Fruit fly (Drosophila melanogaster) whole organism, adult: ENCODE results near the gene CG15035.

Experiments
- CG11617 ChIP-seq: fragments of 200-800 bp; sonication (Bioruptor generic); optimal IDR thresholded peaks from 2 replicates; lab custom pipeline; 2017; ENCODE audit warnings: mild to moderate bottlenecking, missing biosample characterization, missing genetic modification reagents, missing genetic modification characterization
- CG12768 ChIP-seq: fragments of 200-800 bp; sonication (Bioruptor generic); optimal IDR thresholded peaks from 2 replicates; lab custom pipeline; 2017; ENCODE audit warnings: missing biosample characterization, missing genetic modification characterization, mild to moderate bottlenecking, moderate library complexity, missing genetic modification reagents
- CG14711 ChIP-seq: fragments of 200-800 bp; sonication (Bioruptor generic); optimal IDR thresholded peaks from 2 replicates; lab custom pipeline; 2018; ENCODE audit warnings: missing biosample characterization, mild to moderate bottlenecking, missing genetic modification characterization, moderate library complexity
- CG1620 ChIP-seq: fragments of 200-800 bp; sonication (Bioruptor generic); optimal IDR thresholded peaks from 2 replicates; lab custom pipeline; 2016; ENCODE audit warnings: missing biosample characterization, missing genetic modification characterization
- CG33017 ChIP-seq: fragments of 200-800 bp; sonication (Bioruptor generic); optimal IDR thresholded peaks from 2 replicates; lab custom pipeline; 2018; ENCODE audit warnings: missing biosample characterization, mild to moderate bottlenecking, missing genetic modification characterization, moderate library complexity
- CG5204 ChIP-seq: fragments of 200-800 bp; sonication (Bioruptor generic); optimal IDR thresholded peaks from 2 replicates; lab custom pipeline; 2016; ENCODE audit warnings: missing biosample characterization, missing genetic modification characterization
- CG7045 ChIP-seq: fragments of 200-800 bp; sonication (Bioruptor generic); optimal IDR thresholded peaks from 2 replicates; lab custom pipeline; 2017; ENCODE audit warnings: missing biosample characterization, mild to moderate bottlenecking, missing genetic modification characterization
- CG7101 ChIP-seq: fragments of 200-800 bp; sonication (Bioruptor generic); optimal IDR thresholded peaks from 2 replicates; lab custom pipeline; 2018; ENCODE audit warnings: missing biosample characterization, mild to moderate bottlenecking, missing genetic modification characterization, moderate library complexity
- Clk ChIP-seq: fragments of 200-800 bp; sonication (Bioruptor generic); optimal IDR thresholded peaks from 2 replicates; lab custom pipeline; 2017; ENCODE audit warnings: missing biosample characterization, missing genetic modification characterization
- Crg-1 ChIP-seq: fragments of 200-800 bp; sonication (Bioruptor generic); optimal IDR thresholded peaks from 2 replicates; lab custom pipeline; 2016; ENCODE audit warnings: missing biosample characterization, missing genetic modification characterization
- Hr96 ChIP-seq: fragments of 200-800 bp; sonication (Bioruptor generic); optimal IDR thresholded peaks from 2 replicates; lab custom pipeline; 2016; ENCODE audit warnings: missing biosample characterization, missing genetic modification characterization
- Mnt ChIP-seq: fragments of 200-800 bp; sonication (Bioruptor generic); optimal IDR thresholded peaks from 2 replicates; lab custom pipeline; 2016; ENCODE audit warnings: missing biosample characterization, mild to moderate bottlenecking, missing genetic modification characterization
- bab1 ChIP-seq: fragments of 200-800 bp; sonication (Bioruptor generic); optimal IDR thresholded peaks from 3 replicates; lab custom pipeline; 2019; ENCODE audit warnings: missing biosample characterization, mild to moderate bottlenecking, missing genetic modification characterization, moderate library complexity
- cic ChIP-seq: fragments of 200-800 bp; sonication (Bioruptor generic); optimal IDR thresholded peaks from 2 replicates; lab custom pipeline; 2017; ENCODE audit warnings: missing biosample characterization, mild to moderate bottlenecking, missing genetic modification characterization, moderate library complexity
- cnc ChIP-seq, 2 experiments: fragments of >200 bp; optimal IDR thresholded peaks; 2 replicates each; lab custom pipeline; 2017
- kay ChIP-seq: fragments of 200-800 bp; sonication (Bioruptor generic); peaks from one replicate; lab custom pipeline; 2016; ENCODE audit warnings: missing biosample characterization, missing genetic modification characterization, borderline replicate concordance
- ovo ChIP-seq: fragments of 200-800 bp; sonication (Bioruptor generic); optimal IDR thresholded peaks from 2 replicates; lab custom pipeline; 2016; ENCODE audit warnings: missing biosample characterization, missing genetic modification characterization
- pad ChIP-seq: fragments of 200-800 bp; sonication (Bioruptor generic); optimal IDR thresholded peaks from 3 replicates; lab custom pipeline; 2017; ENCODE audit warnings: missing biosample characterization, missing genetic modification characterization, mild to moderate bottlenecking, moderate library complexity, missing genetic modification reagents
- tj ChIP-seq: fragments of 200-800 bp; sonication (Bioruptor generic); optimal IDR thresholded peaks from 3 replicates; lab custom pipeline; 2017; ENCODE audit warnings: missing biosample characterization, mild to moderate bottlenecking, missing genetic modification characterization, moderate library complexity
- toe ChIP-seq: fragments of 200-800 bp; sonication (Bioruptor generic); optimal IDR thresholded peaks from 2 replicates; lab custom pipeline; 2016; ENCODE audit warnings: missing biosample characterization, missing genetic modification characterization

The CG15035 gene

DNA sequence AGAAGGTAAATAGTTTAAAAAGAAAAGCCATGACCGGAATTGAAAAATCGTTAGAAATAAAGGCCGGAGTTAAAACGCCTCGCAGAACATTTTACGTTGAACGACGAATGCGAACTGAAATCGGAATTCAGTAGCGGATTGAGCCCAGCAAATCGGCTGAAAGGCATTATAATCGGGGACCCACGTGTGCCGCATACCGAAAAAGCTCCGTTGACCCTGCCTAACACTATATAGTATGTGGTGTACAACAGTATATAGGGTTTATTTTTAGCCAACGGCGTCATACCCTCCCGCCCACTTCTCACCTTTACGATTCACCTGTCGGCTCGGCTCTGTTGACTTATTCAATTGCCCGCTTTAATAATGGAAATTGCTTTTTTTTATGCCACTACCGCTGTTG lies 8.8 kb upstream of the CG15035 start, which contains the start of gene CG42246:
CG42246 (minus strand) TSS at position 101 of the 400 bp plus-strand sequence.
- no peak for TF ChIP-seq CG33017 (tag; lab: Kevin White, UChicago)
- TF ChIP-seq CG11617 (GFP tag; lab: Kevin White, UChicago) = no peak
- TF ChIP-seq CG12768 (GFP tag; lab: Kevin White, UChicago) = no peak
- no peak for TF ChIP-seq bab1 (GFP tag; lab: Kevin White, UChicago)
- TF ChIP-seq CG14711 (tag; lab: Kevin White, UChicago) = no peak
- TF ChIP-seq Mnt (GFP tag; lab: Kevin White, UChicago) = no peak
- no peak for TF ChIP-seq CG7045 (GFP tag; lab: Kevin White, UChicago)
- TF ChIP-seq Clk (GFP tag; lab: Kevin White, UChicago) = no peak
- TF ChIP-seq CG1620 (GFP tag; lab: Kevin White, UChicago) = no peak
- no peak for TF ChIP-seq Crg-1 (GFP tag; lab: Kevin White, UChicago)

DNA sequence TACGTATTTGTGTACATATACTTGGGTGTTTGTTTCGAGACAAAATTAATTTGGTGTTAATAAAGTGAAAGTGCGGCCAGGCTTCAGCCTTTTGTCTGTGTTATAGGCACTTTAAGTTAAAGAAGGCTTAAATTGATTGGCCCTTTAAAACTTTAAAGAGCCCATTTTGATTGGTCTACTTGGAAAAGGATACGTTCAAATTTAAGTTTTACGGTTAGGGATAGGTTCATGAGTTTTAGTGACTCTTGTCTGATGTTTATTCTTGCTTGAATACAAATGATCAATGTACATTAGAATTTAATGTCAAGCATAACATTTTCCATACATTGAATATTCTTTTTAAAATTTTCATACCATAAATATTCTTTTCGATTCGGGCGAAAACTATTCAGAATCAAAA lies 3.9 kb upstream of the CG15035 start, which contains the start of gene CG32727:
CG32727 (plus strand) TSS at position 301 of the 400 bp plus-strand sequence.
- TF ChIP-seq Mnt (GFP tag; lab: Kevin White, UChicago) = no peak
- no peak for TF ChIP-seq CG7101 (tag; lab: Kevin White, UChicago)
- no peak for TF ChIP-seq bab1 (GFP tag; lab: Kevin White, UChicago)
- no peak for TF ChIP-seq toe (GFP tag; lab: Kevin White, UChicago)
- no peak for TF ChIP-seq pad (GFP tag; lab: Kevin White, UChicago)
- no peak for TF ChIP-seq CG5204 (GFP tag; lab: Kevin White, UChicago)
- no peak for TF ChIP-seq CG1620 (GFP tag; lab: Kevin White, UChicago)
- TF ChIP-seq kay (GFP tag; lab: Kevin White, UChicago) = no peak

DNA sequence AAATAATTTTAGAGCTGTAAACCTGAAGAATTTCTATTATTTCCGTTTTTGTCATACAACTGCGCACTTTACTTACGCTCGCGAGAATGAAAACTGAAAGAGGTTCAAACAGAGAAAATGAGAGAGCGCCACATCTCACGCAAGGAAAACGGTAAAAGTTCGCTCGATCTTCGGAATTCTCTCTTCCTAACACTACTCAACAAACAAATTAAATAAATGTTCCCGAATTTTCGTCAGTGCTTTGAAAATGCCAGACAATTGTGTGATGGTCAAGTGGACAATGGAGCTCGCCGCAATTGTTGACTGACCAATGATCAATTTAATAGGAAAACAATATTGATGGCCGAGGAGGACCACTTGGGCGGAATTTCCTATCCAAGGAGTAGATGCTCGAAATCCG lies 2.7 kb upstream of the CG15035 start, which contains the start of gene CG1677:
CG1677 (minus strand) TSS at position 101 of the 400 bp plus-strand sequence.
- TF ChIP-seq toe (GFP tag; lab: Kevin White, UChicago) (no peak), Hr96 (GFP tag; lab: Kevin White, UChicago) (no peak), CG1620 (GFP tag; lab: Kevin White, UChicago) (no peak), bab1 (GFP tag; lab: Kevin White, UChicago) (no peak), CG7101 (tag; lab: Kevin White, UChicago) (no peak), CG12768 (GFP tag; lab: Kevin White, UChicago) (no peak), pad (GFP tag; lab: Kevin White, UChicago) (no peak), CG7045 (GFP tag; lab: Kevin White, UChicago) (no peak), ovo (GFP tag; lab: Kevin White, UChicago) (no peak), tj (no peak), cic (GFP tag; lab: Kevin White, UChicago) (no peak), CG14711 (tag; lab: Kevin White, UChicago) (no peak), Clk (GFP tag; lab: Kevin White, UChicago) (no peak)

DNA sequence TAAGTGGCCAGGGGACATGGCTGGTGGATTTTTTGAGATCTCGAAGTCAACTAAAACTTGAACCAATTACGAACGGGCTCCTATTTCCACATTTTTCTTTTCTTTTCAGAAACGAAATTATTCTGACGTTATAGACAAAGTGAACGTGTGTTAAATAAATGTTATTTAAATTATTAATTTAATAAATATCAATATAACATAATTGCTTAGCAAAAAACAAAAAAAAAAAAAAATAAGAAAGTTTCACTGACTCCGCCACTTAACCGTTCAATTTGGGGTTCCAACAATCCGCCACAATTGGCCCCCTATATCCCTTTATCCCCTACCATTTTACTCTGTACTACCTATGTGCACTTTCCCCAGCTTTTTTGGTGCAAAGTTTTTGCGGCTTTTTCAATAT lies 20.1 kb downstream of the CG15035 start, which contains the start of gene CG42781:
CG42781 (minus strand) TSS at position 101 of the 400 bp plus-strand sequence.
- TF ChIP-seq CG7101 (tag; lab: Kevin White, UChicago) (no peak), CG1620 (GFP tag; lab: Kevin White, UChicago) (no peak), Mnt (GFP tag; lab: Kevin White, UChicago) (no peak), cnc (optimal IDR thresholded peaks at IDR 0.05; lab: Kevin White, UChicago) (no peak), ovo (GFP tag; lab: Kevin White, UChicago) (no peak), bab1 (GFP tag; lab: Kevin White, UChicago) (no peak), kay (GFP tag; lab: Kevin White, UChicago) (no peak)

dm6 chrX:7379569-7379968 lies 23.4 kb downstream of the CG15035 start:
- TF ChIP-seq CG12768 (GFP tag; lab: Kevin White, UChicago) (no peak), kay (GFP tag; lab: Kevin White, UChicago) (no peak), pad (GFP tag; lab: Kevin White, UChicago) (no peak), tj (no peak), cnc (optimal IDR thresholded peaks at IDR 0.05; lab: Kevin White, UChicago) (no peak), Clk (GFP tag; lab: Kevin White, UChicago) (no peak), CG14711 (tag; lab: Kevin White, UChicago) (no peak), Crg-1 (GFP tag; lab: Kevin White, UChicago) (no peak), ovo (GFP tag; lab: Kevin White, UChicago) (no peak), bab1 (GFP tag; lab: Kevin White, UChicago) (no peak), CG33017 (tag; lab: Kevin White, UChicago) (no peak), Mnt (GFP tag; lab: Kevin White, UChicago) (no peak), CG7101 (tag; lab: Kevin White, UChicago) (no peak), Hr96 (GFP tag; lab: Kevin White, UChicago) (no peak), CG5204 (GFP tag; lab: Kevin White, UChicago) (no peak), cic (GFP tag; lab: Kevin White, UChicago) (no peak), CG7045 (GFP tag; lab: Kevin White, UChicago) (no peak), CG1620 (GFP tag; lab: Kevin White, UChicago) (no peak), toe (GFP tag; lab: Kevin White, UChicago) (no peak)

- TF ChIP-seq CG1620 (GFP tag; lab: Kevin White, UChicago) = no peak
- TF ChIP-seq Hr96 (GFP tag; lab: Kevin White, UChicago) = no peak
- no peak for TF ChIP-seq CG14711 (tag; lab: Kevin White, UChicago)
- TF ChIP-seq Clk (GFP tag; lab: Kevin White, UChicago) = no peak
- TF ChIP-seq CG5204 (GFP tag; lab: Kevin White, UChicago) = no peak
- TF ChIP-seq bab1 (GFP tag; lab: Kevin White, UChicago) = no peak
- no peak for TF ChIP-seq Mnt (GFP tag; lab: Kevin White, UChicago)
- TF ChIP-seq kay (GFP tag; lab: Kevin White, UChicago) = no peak
- no peak for TF ChIP-seq Crg-1 (GFP tag; lab: Kevin White, UChicago)
- no peak for TF ChIP-seq CG12768 (GFP tag; lab: Kevin White, UChicago)
- TF ChIP-seq toe (GFP tag; lab: Kevin White, UChicago) = no peak
- TF ChIP-seq cic (GFP tag; lab: Kevin White, UChicago) = no peak
Measured at dm6 chrX:7377840-7378239, 25.1 kb downstream of the CG15035 start, which contains the start of gene CheA7a. Gene CheA7a, plus strand, starts transcription at chrX:7378140.
